Worm (Caenorhabditis elegans) whole organism, late embryonic: ENCODE results near the gene M03A1.3.

Source experiments
- C38D4.7 ChIP-seq: fragments of 200-800 bp; sonication (Bioruptor generic); optimal IDR thresholded peaks from 2 replicates; lab custom pipeline; 2018; ENCODE audit warnings: mild to moderate bottlenecking, missing genetic modification characterization, moderate library complexity, missing compliant biosample characterization
- K02D7.2 ChIP-seq: sonication (generic microtip); optimal IDR thresholded peaks from 2 replicates; lab custom pipeline; 2017; ENCODE audit warnings: mild to moderate bottlenecking, missing genetic modification characterization, missing compliant biosample characterization
- Y22D7AL.16 ChIP-seq: sonication (generic microtip); optimal IDR thresholded peaks from 2 replicates; lab custom pipeline; 2016; ENCODE audit warnings: missing genetic modification characterization, missing compliant biosample characterization
- ama-1 ChIP-seq: fragments of 150-350 bp; optimal IDR thresholded peaks from 2 replicates; lab custom pipeline; 2014
- ceh-14 ChIP-seq: sonication (generic microtip); optimal IDR thresholded peaks from 2 replicates; lab custom pipeline; 2016; ENCODE audit warnings: missing genotype, missing genetic modification characterization, missing compliant biosample characterization
- ceh-18 ChIP-seq: sonication (generic microtip); optimal IDR thresholded peaks from 2 replicates; lab custom pipeline; 2016; ENCODE audit warnings: missing genetic modification characterization, missing compliant biosample characterization
- ceh-19 ChIP-seq: fragments of 200-800 bp; sonication (Bioruptor generic); optimal IDR thresholded peaks from 2 replicates; lab custom pipeline; 2018; ENCODE audit warnings: mild to moderate bottlenecking, missing genetic modification characterization, missing compliant biosample characterization
- ceh-2 ChIP-seq: sonication (generic microtip); optimal IDR thresholded peaks from 2 replicates; lab custom pipeline; 2016; ENCODE audit warnings: missing genotype, missing genetic modification characterization, missing compliant biosample characterization
- ceh-22 ChIP-seq: sonication (generic microtip); optimal IDR thresholded peaks from 2 replicates; lab custom pipeline; 2017; ENCODE audit warnings: missing biosample characterization, missing genetic modification characterization
- ceh-34 ChIP-seq: sonication (generic microtip); optimal IDR thresholded peaks from 2 replicates; lab custom pipeline; 2016; ENCODE audit warnings: mild to moderate bottlenecking, missing genetic modification characterization, missing compliant biosample characterization
- ceh-45 ChIP-seq: fragments of 200-800 bp; sonication (Bioruptor generic); IDR thresholded peaks from 2 replicates; pipeline ENCODE4 v1.3.6; 2022; ENCODE audit warnings: missing genetic modification reagents, missing genetic modification characterization, missing compliant biosample characterization
- dve-1 ChIP-seq: sonication (generic microtip); optimal IDR thresholded peaks from 2 replicates; lab custom pipeline; 2017; ENCODE audit warnings: antibody characterized with exemption, mild to moderate bottlenecking, missing genetic modification characterization, missing compliant biosample characterization
- elt-4 ChIP-seq: sonication (generic microtip); optimal IDR thresholded peaks from 2 replicates; lab custom pipeline; 2016; ENCODE audit warnings: missing genetic modification characterization, missing compliant biosample characterization
- fkh-10 ChIP-seq: fragments of 150-350 bp; optimal IDR thresholded peaks from 2 replicates; lab custom pipeline; 2014; ENCODE audit warnings: missing biosample characterization, missing genetic modification reagents, missing genetic modification characterization
- gmeb-2 ChIP-seq: sonication (generic microtip); optimal IDR thresholded peaks from 2 replicates; lab custom pipeline; 2016; ENCODE audit warnings: missing genetic modification characterization, inconsistent platforms, missing compliant biosample characterization
- hlh-15 ChIP-seq: sonication (generic microtip); optimal IDR thresholded peaks from 2 replicates; lab custom pipeline; 2016; ENCODE audit warnings: missing genetic modification characterization, missing compliant biosample characterization
- hlh-6 ChIP-seq: sonication (generic microtip); optimal IDR thresholded peaks from 2 replicates; lab custom pipeline; 2016; ENCODE audit warnings: missing genotype, missing genetic modification characterization, missing compliant biosample characterization
- lim-6 ChIP-seq: sonication (generic microtip); optimal IDR thresholded peaks from 2 replicates; lab custom pipeline; 2016; ENCODE audit warnings: missing genetic modification characterization, missing compliant biosample characterization
- madf-2 ChIP-seq: sonication (generic microtip); optimal IDR thresholded peaks from 2 replicates; lab custom pipeline; 2017; ENCODE audit warnings: missing genetic modification characterization, missing compliant biosample characterization
- mec-3 ChIP-seq: sonication (generic microtip); optimal IDR thresholded peaks from 2 replicates; lab custom pipeline; 2016; ENCODE audit warnings: borderline replicate concordance, missing genetic modification characterization, missing compliant biosample characterization
- nfya-1 ChIP-seq: sonication (generic microtip); optimal IDR thresholded peaks from 2 replicates; lab custom pipeline; 2017; ENCODE audit warnings: missing genetic modification characterization, mild to moderate bottlenecking, missing compliant biosample characterization, antibody characterized with exemption, moderate library complexity
- nhr-11 ChIP-seq: fragments of 150-350 bp; optimal IDR thresholded peaks from 2 replicates; lab custom pipeline; 2014; ENCODE audit warnings: missing biosample characterization, missing genetic modification characterization
- nhr-232 ChIP-seq: sonication (generic microtip); optimal IDR thresholded peaks from 2 replicates; lab custom pipeline; 2016; ENCODE audit warnings: missing genetic modification characterization, missing compliant biosample characterization
- odd-2 ChIP-seq: sonication (generic microtip); optimal IDR thresholded peaks from 2 replicates; lab custom pipeline; 2017; ENCODE audit warnings: antibody characterized with exemption, mild to moderate bottlenecking, missing genetic modification characterization, missing compliant biosample characterization
- pax-1 ChIP-seq: fragments of 150-350 bp; optimal IDR thresholded peaks from 2 replicates; lab custom pipeline; 2014; ENCODE audit warnings: missing biosample characterization, missing genetic modification characterization
- pha-2 ChIP-seq: sonication (generic microtip); optimal IDR thresholded peaks from 2 replicates; lab custom pipeline; 2017; ENCODE audit warnings: mild to moderate bottlenecking, missing genetic modification characterization, missing compliant biosample characterization
- pha-4 ChIP-seq: fragments of 150-350 bp; optimal IDR thresholded peaks from 2 replicates; lab custom pipeline; 2018; ENCODE audit warnings: missing biosample characterization, missing genetic modification reagents, missing genetic modification characterization
- ref-2 ChIP-seq: sonication (generic microtip); optimal IDR thresholded peaks from 2 replicates; lab custom pipeline; 2016; ENCODE audit warnings: missing genetic modification characterization, missing compliant biosample characterization
- rnt-1 ChIP-seq: sonication (generic microtip); optimal IDR thresholded peaks from 2 replicates; lab custom pipeline; 2016; ENCODE audit warnings: missing genetic modification characterization, missing compliant biosample characterization
- sox-2 ChIP-seq: fragments of 200-800 bp; sonication (Bioruptor generic); IDR thresholded peaks from 2 replicates; pipeline ENCODE4 v1.3.6; 2022; ENCODE audit warnings: missing genetic modification reagents, missing genetic modification characterization, missing compliant biosample characterization
- sox-4 ChIP-seq: sonication (generic microtip); optimal IDR thresholded peaks from 2 replicates; lab custom pipeline; 2017; ENCODE audit warnings: mild to moderate bottlenecking, missing genetic modification characterization, inconsistent platforms, missing compliant biosample characterization
- tbx-7 ChIP-seq: sonication (generic microtip); optimal IDR thresholded peaks from 2 replicates; lab custom pipeline; 2016; ENCODE audit warnings: missing genotype, missing genetic modification characterization, missing compliant biosample characterization
- ttx-3 ChIP-seq: sonication (generic microtip); optimal IDR thresholded peaks from 2 replicates; lab custom pipeline; 2016; ENCODE audit warnings: missing genetic modification reagents, missing genetic modification characterization, missing compliant biosample characterization
- unc-55 ChIP-seq: sonication (generic microtip); optimal IDR thresholded peaks from 2 replicates; lab custom pipeline; 2017; ENCODE audit warnings: missing biosample characterization, missing genetic modification reagents, missing genetic modification characterization
- unc-86 ChIP-seq: sonication (generic microtip); optimal IDR thresholded peaks from 2 replicates; lab custom pipeline; 2016; ENCODE audit warnings: missing genetic modification characterization, missing compliant biosample characterization
- zip-5 ChIP-seq: sonication (generic microtip); optimal IDR thresholded peaks from 2 replicates; lab custom pipeline; 2016; ENCODE audit warnings: missing genetic modification characterization, missing compliant biosample characterization

Gene M03A1.3

DNA sequence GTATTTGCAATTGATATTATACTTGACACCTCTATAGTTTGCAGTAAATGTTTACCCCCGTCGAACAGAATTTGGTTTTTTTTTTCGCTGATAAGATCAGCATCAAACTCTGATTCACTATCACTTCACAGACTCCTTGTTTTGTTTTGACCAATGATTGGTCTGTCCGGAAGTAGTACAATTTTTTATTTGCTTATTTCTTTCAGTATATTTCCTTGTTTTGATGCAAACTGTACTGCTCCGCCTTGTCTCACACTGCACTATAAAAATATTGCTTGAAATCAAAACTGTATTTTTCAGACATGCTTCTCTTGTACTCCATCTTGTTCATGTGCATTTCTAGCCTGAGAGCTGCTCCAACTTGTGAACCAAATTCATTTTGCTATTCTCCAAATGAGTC, at the start of gene M03A1.3:
Gene M03A1.3 (plus strand): TSS at position 301 of the 400 bp plus-strand sequence.
- TF ChIP-seq pha-4 (tag; lab: Kevin White, UChicago) (no peak), ceh-45 (GFP tag; lab: Robert Waterston, UW) (no peak), mec-3 (tag; lab: Kevin White, UChicago) (no peak), gmeb-2 (no peak), nhr-232 (tag; lab: Kevin White, UChicago) (no peak), sox-2 (GFP tag; lab: Robert Waterston, UW) (no peak)

DNA sequence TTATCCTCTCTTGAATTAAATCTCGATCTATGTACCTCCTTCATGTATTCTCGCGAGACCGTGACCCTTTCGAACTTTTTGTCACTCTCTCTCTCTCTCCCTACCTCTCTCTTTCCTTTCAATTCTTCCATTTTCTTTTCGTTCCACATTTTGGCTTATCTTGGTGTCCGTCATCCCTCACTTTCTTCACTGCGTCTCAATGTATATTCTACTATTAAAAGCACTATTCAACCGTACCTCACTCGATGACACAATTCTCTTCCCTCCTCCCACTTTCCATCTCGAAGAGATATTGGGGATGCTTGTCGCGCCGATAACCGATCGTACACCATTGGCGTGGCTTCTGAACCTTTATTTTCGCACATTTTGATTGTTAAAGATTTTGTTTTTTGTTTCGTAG, 46.9 kb upstream of the M03A1.3 start:
- TF ChIP-seq hlh-6 (no peak), ref-2 (peak; percentile 1)

DNA sequence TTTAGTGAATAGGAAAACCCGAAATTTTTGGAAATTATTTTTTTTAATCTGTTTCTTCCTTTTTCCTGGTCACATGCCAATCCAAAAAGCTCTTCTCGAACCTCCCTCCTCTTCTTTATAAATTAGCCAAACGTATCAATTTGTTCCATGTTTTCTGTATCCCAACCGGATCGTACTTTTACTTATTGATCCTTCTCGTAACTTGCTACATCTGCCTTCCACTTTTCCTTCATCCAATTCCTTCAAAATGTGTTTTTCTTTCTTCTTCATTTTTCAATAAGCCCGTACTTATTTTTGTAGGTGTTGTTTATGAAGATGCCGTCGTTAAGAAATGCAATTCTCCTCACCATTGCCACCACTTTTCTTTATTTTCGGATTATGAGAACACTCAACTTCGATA, 45.7 kb upstream of the M03A1.3 start, which contains the start of gene cyp-23A1:
Gene cyp-23A1 (plus strand): TSS at position 301 of the 400 bp plus-strand sequence.
- TF ChIP-seq ceh-2, result no peak
- TF ChIP-seq C38D4.7 (GFP tag; lab: Kevin White, UChicago), result no peak

DNA sequence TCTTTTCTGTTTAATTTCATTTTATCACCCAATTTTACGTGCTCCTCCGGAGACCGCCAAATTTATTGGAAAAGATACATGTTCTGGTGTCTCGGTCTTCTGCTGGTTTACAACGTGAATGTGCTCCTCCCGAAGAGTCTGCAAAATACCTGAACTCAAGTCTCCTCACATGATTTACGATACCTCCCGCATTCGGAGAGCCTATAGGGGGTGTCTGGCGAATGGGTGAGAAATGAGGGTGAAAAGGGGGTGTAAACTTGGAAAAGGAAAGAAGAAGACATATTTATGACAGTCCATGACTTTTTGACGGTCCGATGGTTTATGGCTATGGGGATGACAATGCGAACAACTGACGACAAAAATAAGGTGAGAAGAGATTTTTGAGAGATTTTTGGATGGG, 41.3 kb upstream of the M03A1.3 start:
- TF ChIP-seq nhr-11 (tag; lab: Kevin White, UChicago) (no peak), pha-2 (no peak), dve-1 (tag; lab: Kevin White, UChicago) (no peak), unc-55 (GFP tag; lab: Kevin White, UChicago) (peak; percentile 36), pax-1 (tag; lab: Kevin White, UChicago) (no peak), sox-4 (no peak), ttx-3 (tag; lab: Kevin White, UChicago) (no peak), rnt-1 (tag; lab: Kevin White, UChicago) (peak; percentile 18), Y22D7AL.16 (no peak), ama-1 (lab: Kevin White, UChicago) (peak; percentile 53), ceh-34 (tag; lab: Kevin White, UChicago) (peak; percentile 40)

DNA sequence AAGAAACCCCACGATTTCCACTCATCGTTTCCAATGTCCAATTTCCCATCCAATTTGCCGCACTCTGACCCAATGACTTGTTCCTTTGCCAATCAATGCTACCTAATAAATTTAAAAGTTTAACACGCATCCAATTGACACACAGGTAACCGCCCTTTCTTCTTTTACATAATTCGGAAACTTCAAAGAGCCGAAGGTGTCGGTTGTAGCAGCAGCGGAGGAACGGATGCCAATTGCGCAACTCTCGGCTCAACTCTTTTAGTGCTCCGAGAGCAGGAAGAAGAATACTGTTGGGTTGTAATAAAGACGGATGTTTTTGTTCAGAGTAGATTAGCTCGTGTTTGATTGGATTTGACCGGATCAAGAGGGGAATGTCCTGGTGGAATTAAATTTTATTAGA, 40.3 kb upstream of the M03A1.3 start:
- TF ChIP-seq nhr-232 (tag; lab: Kevin White, UChicago) (no peak), ceh-22 (no peak), K02D7.2 (tag; lab: Kevin White, UChicago) (no peak), hlh-6 (no peak), zip-5 (tag; lab: Kevin White, UChicago) (no peak), lim-6 (no peak), unc-86 (no peak), madf-2 (tag; lab: Kevin White, UChicago) (no peak), ceh-2 (no peak), pax-1 (tag; lab: Kevin White, UChicago) (no peak), fkh-10 (GFP tag; lab: Kevin White, UChicago) (no peak), ceh-45 (GFP tag; lab: Robert Waterston, UW) (no peak), ceh-14 (no peak), mec-3 (tag; lab: Kevin White, UChicago) (no peak), ama-1 (lab: Kevin White, UChicago) (no peak), elt-4 (tag; lab: Kevin White, UChicago) (no peak), ceh-19 (no peak), tbx-7 (tag; lab: Kevin White, UChicago) (no peak), odd-2 (tag; lab: Kevin White, UChicago) (no peak)
- TF ChIP-seq, all 69 proteins: peak for 0

DNA sequence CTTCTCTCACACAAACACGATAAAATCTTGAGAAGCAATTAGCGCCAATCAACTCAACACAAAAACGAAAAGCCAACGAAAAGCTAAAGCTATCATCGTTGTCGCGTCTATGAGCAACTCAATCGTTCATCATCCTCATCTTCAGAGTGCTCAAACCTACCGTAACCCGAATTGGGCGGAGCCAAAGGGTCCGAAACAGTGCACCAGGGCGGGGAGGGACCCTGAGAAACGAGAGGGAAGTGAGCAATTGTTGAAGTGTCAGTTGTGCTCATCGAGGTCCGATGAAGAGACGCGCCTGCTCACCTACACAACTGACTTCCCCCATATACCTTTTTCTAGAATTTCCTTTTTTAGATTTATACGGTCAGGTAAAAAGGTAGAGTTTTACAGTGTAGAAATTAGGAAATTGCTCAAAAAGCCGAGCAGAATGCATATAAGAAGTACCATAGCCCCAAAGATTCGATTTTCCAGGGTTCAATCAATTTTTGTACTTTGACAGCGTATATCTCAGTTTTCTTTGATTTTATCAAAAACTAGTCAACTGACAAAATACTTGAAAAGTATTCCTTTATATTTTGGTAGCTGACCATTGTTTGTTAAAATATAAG, 39.2 kb upstream of the M03A1.3 start, which contains the start of gene hlh-1:
Gene hlh-1 (plus strand): TSS at position 275 of the 608 bp plus-strand sequence.
- TF ChIP-seq unc-55 (GFP tag; lab: Kevin White, UChicago) (peak; percentile 95), rnt-1 (tag; lab: Kevin White, UChicago) (peak; percentile 60), nfya-1 (peak; percentile 73), hlh-15 (tag; lab: Kevin White, UChicago) (no peak), ceh-34 (tag; lab: Kevin White, UChicago) (no peak), ceh-18 (peak; percentile 67)
